Worm (Caenorhabditis elegans) whole organism, mixed stage, embryonic: ENCODE results near the gene C08E8.3.

Experiments used
- M03D4.4 ChIP-seq: sonication (generic microtip); optimal IDR thresholded peaks from 2 replicates; lab custom pipeline; 2017; ENCODE audit warnings: mild to moderate bottlenecking, missing genetic modification characterization, missing compliant biosample characterization
- bed-3 ChIP-seq: fragments of 200-800 bp; sonication (Bioruptor generic); optimal IDR thresholded peaks from 3 replicates; lab custom pipeline; 2018; ENCODE audit warnings: mild to moderate bottlenecking, missing genetic modification characterization, moderate library complexity, missing compliant biosample characterization
- blmp-1 ChIP-seq: fragments of 150-350 bp; optimal IDR thresholded peaks from 2 replicates; lab custom pipeline; 2014; ENCODE audit warnings: missing biosample characterization, missing genetic modification characterization
- ceh-39 ChIP-seq: fragments of 150-350 bp; optimal IDR thresholded peaks from 2 replicates; lab custom pipeline; 2014; ENCODE audit warnings: missing biosample characterization, missing genetic modification characterization
- ceh-83 ChIP-seq: fragments of 200-800 bp; sonication (Bioruptor generic); optimal IDR thresholded peaks from 2 replicates; lab custom pipeline; 2018; ENCODE audit warnings: mild to moderate bottlenecking, missing genetic modification characterization, missing compliant biosample characterization
- ces-1 ChIP-seq: fragments of 150-350 bp; optimal IDR thresholded peaks from 2 replicates; lab custom pipeline; 2014; ENCODE audit warnings: missing biosample characterization, missing genetic modification reagents, missing genetic modification characterization
- cnd-1 ChIP-seq: fragments of 200-800 bp; sonication (Bioruptor generic); optimal IDR thresholded peaks from 2 replicates; lab custom pipeline; 2018; ENCODE audit warnings: mild to moderate bottlenecking, missing genetic modification characterization, missing compliant biosample characterization
- drap-1 ChIP-seq: fragments of 200-800 bp; sonication (Bioruptor generic); optimal IDR thresholded peaks from 3 replicates; lab custom pipeline; 2018; ENCODE audit warnings: mild to moderate bottlenecking, missing genetic modification characterization, missing compliant biosample characterization
- elt-1 ChIP-seq: sonication (generic microtip); optimal IDR thresholded peaks from 2 replicates; lab custom pipeline; 2017; ENCODE audit warnings: missing genetic modification characterization, mild to moderate bottlenecking, missing compliant biosample characterization, antibody characterized with exemption, moderate library complexity, borderline replicate concordance; ENCODE audit not compliant: insufficient read depth
- elt-3 ChIP-seq: fragments of 150-350 bp; optimal IDR thresholded peaks from 2 replicates; lab custom pipeline; 2014; ENCODE audit warnings: missing biosample characterization, missing genetic modification characterization
- flh-1 ChIP-seq: fragments of 200-800 bp; sonication (Bioruptor generic); optimal IDR thresholded peaks from 2 replicates; lab custom pipeline; 2018; ENCODE audit warnings: mild to moderate bottlenecking, missing genetic modification characterization, moderate library complexity, missing compliant biosample characterization
- ham-2 ChIP-seq: fragments of 200-800 bp; sonication (Bioruptor generic); optimal IDR thresholded peaks from 2 replicates; lab custom pipeline; 2018; ENCODE audit warnings: mild to moderate bottlenecking, missing genetic modification characterization, missing compliant biosample characterization
- hlh-1 ChIP-seq: fragments of 150-350 bp; optimal IDR thresholded peaks from 2 replicates; lab custom pipeline; 2014; ENCODE audit warnings: missing biosample characterization, missing genetic modification reagents, missing genetic modification characterization
- lin-13 ChIP-seq: fragments of 150-350 bp; optimal IDR thresholded peaks from 2 replicates; lab custom pipeline; 2014; ENCODE audit warnings: missing biosample characterization, missing genetic modification characterization
- lin-32 ChIP-seq: fragments of 200-800 bp; sonication (Bioruptor generic); optimal IDR thresholded peaks from 2 replicates; lab custom pipeline; 2018; ENCODE audit warnings: mild to moderate bottlenecking, missing genetic modification characterization, missing compliant biosample characterization
- lsy-2 ChIP-seq: fragments of 150-350 bp; optimal IDR thresholded peaks from 2 replicates; lab custom pipeline; 2014; ENCODE audit warnings: missing biosample characterization, missing genetic modification characterization
- mep-1 ChIP-seq: fragments of 150-350 bp; optimal IDR thresholded peaks from 2 replicates; lab custom pipeline; 2017; ENCODE audit warnings: missing biosample characterization, missing genetic modification reagents, missing genetic modification characterization, inconsistent platforms
- mls-2 ChIP-seq: sonication (generic microtip); optimal IDR thresholded peaks from 2 replicates; lab custom pipeline; 2016; ENCODE audit warnings: mild to moderate bottlenecking, missing genetic modification characterization, moderate library complexity, missing compliant biosample characterization
- nhr-12 ChIP-seq: fragments of 150-350 bp; optimal IDR thresholded peaks from 2 replicates; lab custom pipeline; 2014; ENCODE audit warnings: missing biosample characterization, missing genetic modification characterization
- nhr-2 ChIP-seq: fragments of 150-350 bp; optimal IDR thresholded peaks from 2 replicates; lab custom pipeline; 2014; ENCODE audit warnings: missing biosample characterization, missing genetic modification characterization
- nhr-237 ChIP-seq: fragments of 150-350 bp; optimal IDR thresholded peaks from 2 replicates; lab custom pipeline; 2014; ENCODE audit warnings: missing biosample characterization, missing genetic modification characterization
- nhr-28 ChIP-seq: fragments of 150-350 bp; optimal IDR thresholded peaks from 2 replicates; lab custom pipeline; 2014; ENCODE audit warnings: missing biosample characterization, missing genetic modification characterization
- nhr-76 ChIP-seq: sonication (generic microtip); optimal IDR thresholded peaks from 2 replicates; lab custom pipeline; 2017; ENCODE audit warnings: missing biosample characterization, missing genetic modification characterization
- pha-4 ChIP-seq: fragments of 150-350 bp; optimal IDR thresholded peaks from 2 replicates; lab custom pipeline; 2018; ENCODE audit warnings: missing biosample characterization, missing genetic modification reagents, missing genetic modification characterization
- sem-2 ChIP-seq: fragments of 200-800 bp; sonication (Bioruptor generic); optimal IDR thresholded peaks from 2 replicates; lab custom pipeline; 2018; ENCODE audit warnings: mild to moderate bottlenecking, missing genetic modification characterization, missing compliant biosample characterization
- snpc-4 ChIP-seq: fragments of 150-350 bp; optimal IDR thresholded peaks from 2 replicates; lab custom pipeline; 2014; ENCODE audit warnings: missing biosample characterization, missing genetic modification characterization
- sptf-1 ChIP-seq: sonication (generic microtip); optimal IDR thresholded peaks from 2 replicates; lab custom pipeline; 2017; ENCODE audit warnings: mild to moderate bottlenecking, missing genetic modification characterization, moderate library complexity, missing compliant biosample characterization
- tbx-8 ChIP-seq: fragments of 200-800 bp; sonication (Bioruptor generic); optimal IDR thresholded peaks from 2 replicates; lab custom pipeline; 2018; ENCODE audit warnings: mild to moderate bottlenecking, missing genetic modification characterization, moderate library complexity, missing compliant biosample characterization
- unc-120 ChIP-seq: sonication (generic microtip); optimal IDR thresholded peaks from 2 replicates; lab custom pipeline; 2017; ENCODE audit warnings: missing genetic modification characterization, missing compliant biosample characterization; ENCODE audit not compliant: poor library complexity, severe bottlenecking
- unc-39 ChIP-seq: fragments of 150-350 bp; optimal IDR thresholded peaks from 2 replicates; lab custom pipeline; 2014; ENCODE audit warnings: missing biosample characterization, missing genetic modification characterization
- unc-62 ChIP-seq: fragments of 150-350 bp; optimal IDR thresholded peaks from 2 replicates; lab custom pipeline; 2014; ENCODE audit warnings: missing biosample characterization, missing genetic modification reagents, missing genetic modification characterization
- zip-8 ChIP-seq: fragments of 150-350 bp; optimal IDR thresholded peaks from 2 replicates; lab custom pipeline; 2014; ENCODE audit warnings: missing biosample characterization, missing genetic modification characterization

C08E8.3 gene

ce11 chrV:18359888-18360287 lies 10.0 kb downstream of the C08E8.3 start, which contains the start of gene C08E8.5:
TSS of gene C08E8.5 (minus strand) at chrV:18359988.
- TF ChIP-seq mls-2 (no peak), zip-8 (tag; lab: Kevin White, UChicago) (no peak), pha-4 (tag; lab: Kevin White, UChicago) (no peak), lsy-2 (tag; lab: Kevin White, UChicago) (no peak), flh-1 (GFP tag; lab: Kevin White, UChicago) (no peak), blmp-1 (tag; lab: Kevin White, UChicago) (no peak)
- TF ChIP-seq, all 35 proteins: peak for 0

- TF ChIP-seq nhr-12, result no peak
- no peak for TF ChIP-seq mep-1
- TF ChIP-seq ceh-83 (GFP tag; lab: Kevin White, UChicago), result no peak
- no peak for TF ChIP-seq snpc-4 (tag; lab: Kevin White, UChicago)
- no peak for TF ChIP-seq elt-1 (tag; lab: Kevin White, UChicago)
- TF ChIP-seq mls-2, result no peak
- no peak for TF ChIP-seq hlh-1 (tag; lab: Kevin White, UChicago)
- no peak for TF ChIP-seq pha-4 (tag; lab: Kevin White, UChicago)
- no peak for TF ChIP-seq drap-1
- no peak for TF ChIP-seq zip-8 (tag; lab: Kevin White, UChicago)
- no peak for TF ChIP-seq ces-1
- no peak for TF ChIP-seq lin-32 (GFP tag; lab: Kevin White, UChicago)
- TF ChIP-seq ceh-39, result no peak
- TF ChIP-seq elt-3 (tag; lab: Kevin White, UChicago), result no peak
- TF ChIP-seq ham-2 (GFP tag; lab: Kevin White, UChicago), result no peak
- TF ChIP-seq blmp-1 (tag; lab: Kevin White, UChicago), result no peak
- TF ChIP-seq unc-39, result no peak
These were observed 12.5 kb downstream of the C08E8.3 start, which contains the start of gene C08E8.1 for ce11 chrV:18362402-18362801. TSS of gene C08E8.1 (minus strand) at chrV:18362502.

- no peak for TF ChIP-seq ham-2 (GFP tag; lab: Kevin White, UChicago)
These were observed 14.6 kb downstream of the C08E8.3 start, which contains the start of gene C08E8.9 for ce11 chrV:18364558-18364957. TSS of gene C08E8.9 (plus strand) at chrV:18364858.

- TF ChIP-seq ham-2 (GFP tag; lab: Kevin White, UChicago) (no peak), drap-1 (no peak), lsy-2 (tag; lab: Kevin White, UChicago) (no peak), unc-62 (no peak), ces-1 (no peak), nhr-2 (tag; lab: Kevin White, UChicago) (no peak), elt-1 (tag; lab: Kevin White, UChicago) (no peak), sptf-1 (tag; lab: Kevin White, UChicago) (no peak), M03D4.4 (tag; lab: Kevin White, UChicago) (no peak), nhr-237 (no peak), ceh-39 (no peak), sem-2 (GFP tag; lab: Kevin White, UChicago) (no peak), nhr-12 (no peak), elt-3 (tag; lab: Kevin White, UChicago) (no peak), unc-120 (tag; lab: Kevin White, UChicago) (no peak), cnd-1 (tag; lab: Kevin White, UChicago) (no peak), pha-4 (tag; lab: Kevin White, UChicago) (no peak), unc-39 (no peak)
These were observed 18.4 kb downstream of the C08E8.3 start, which contains the start of gene C08E8.6 for ce11 chrV:18368322-18368721. TSS of gene C08E8.6 (minus strand) at chrV:18368422.

ce11 chrV:18371028-18371427 lies 21.1 kb downstream of the C08E8.3 start:
- no peak for TF ChIP-seq bed-3 (GFP tag; lab: Kevin White, UChicago)
- TF ChIP-seq lin-13 (tag; lab: Kevin White, UChicago), result no peak
- no peak for TF ChIP-seq lin-32 (GFP tag; lab: Kevin White, UChicago)
- no peak for TF ChIP-seq ham-2 (GFP tag; lab: Kevin White, UChicago)
- no peak for TF ChIP-seq nhr-2 (tag; lab: Kevin White, UChicago)
- TF ChIP-seq pha-4 (tag; lab: Kevin White, UChicago), result no peak
- TF ChIP-seq nhr-76 (tag; lab: Kevin White, UChicago), result no peak
- TF ChIP-seq nhr-28 (tag; lab: Kevin White, UChicago), result no peak
- no peak for TF ChIP-seq sptf-1 (tag; lab: Kevin White, UChicago)
- no peak for TF ChIP-seq unc-39
- no peak for TF ChIP-seq drap-1
- TF ChIP-seq elt-1 (tag; lab: Kevin White, UChicago), result no peak
- TF ChIP-seq nhr-12, result no peak
- no peak for TF ChIP-seq tbx-8 (GFP tag; lab: Kevin White, UChicago)
- TF ChIP-seq sem-2 (GFP tag; lab: Kevin White, UChicago), result no peak
- no peak for TF ChIP-seq snpc-4 (tag; lab: Kevin White, UChicago)
- TF ChIP-seq cnd-1 (tag; lab: Kevin White, UChicago), result no peak
- no peak for TF ChIP-seq flh-1 (GFP tag; lab: Kevin White, UChicago)
